Worm (Caenorhabditis elegans): Measurements from ENCODE around the gene mma-1.

Gene mma-1

DNA sequence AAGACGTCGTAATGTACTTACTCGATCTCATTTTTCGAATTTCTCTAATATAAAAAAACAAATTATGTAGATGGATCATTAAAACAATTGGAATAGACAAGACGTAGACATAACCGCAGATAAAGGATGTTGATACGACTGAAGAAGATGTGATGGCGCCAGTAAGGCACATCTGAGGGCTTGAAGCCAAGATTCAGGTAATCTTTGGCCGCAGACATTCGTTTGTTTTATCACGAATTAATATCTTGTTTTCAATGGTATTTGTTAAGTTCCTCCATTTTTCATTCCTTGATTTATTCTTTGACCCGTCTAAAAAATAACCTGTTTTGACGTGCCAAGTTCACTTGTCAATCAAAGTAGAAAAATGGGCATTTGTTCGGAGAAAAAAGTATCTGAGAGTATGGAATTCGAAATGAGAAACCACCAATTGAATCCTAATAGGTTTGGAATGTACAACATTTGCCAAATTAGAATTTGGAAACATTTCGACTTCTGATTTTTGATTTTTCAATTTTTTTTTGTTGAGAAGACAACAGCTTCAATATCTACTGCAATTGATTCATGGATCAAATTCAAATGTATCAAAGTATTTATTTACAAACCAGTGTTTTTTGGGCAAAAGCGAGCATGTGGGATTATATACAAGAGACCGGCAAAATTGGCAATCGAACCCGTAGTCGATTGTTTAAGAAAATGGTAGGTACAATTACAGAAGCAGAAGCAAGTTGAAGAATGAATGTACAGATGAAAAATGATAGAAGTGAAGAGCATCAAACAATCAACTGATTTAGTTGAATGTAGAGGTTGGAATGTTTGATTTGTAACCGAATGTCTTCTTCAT, 44.2 kb downstream of the mma-1 start:
- TF ChIP-seq mdt-29 (GFP tag; IDR thresholded peaks at IDR 0.05) = no peak
- TF ChIP-seq nhr-111 (GFP tag; optimal IDR thresholded peaks at IDR 0.05) = no peak
- TF ChIP-seq Y105C5A.15 (GFP tag; IDR thresholded peaks at IDR 0.05) = no peak
- TF ChIP-seq nhr-28 (tag; optimal IDR thresholded peaks at IDR 0.05) = peak; percentile 57
- TF ChIP-seq mdl-1 (tag; optimal IDR thresholded peaks at IDR 0.05) = no peak
- TF ChIP-seq hlh-11 (tag; optimal IDR thresholded peaks at IDR 0.05) = no peak
- TF ChIP-seq zag-1 (tag; optimal IDR thresholded peaks at IDR 0.05) = no peak
- no peak for TF ChIP-seq jun-1 (tag; optimal IDR thresholded peaks at IDR 0.05)
- TF ChIP-seq lin-38 (GFP tag; IDR thresholded peaks at IDR 0.05) = no peak
- no peak for TF ChIP-seq mxl-3 (GFP tag; optimal IDR thresholded peaks at IDR 0.05)
- no peak for TF ChIP-seq daf-19 (GFP tag; conservative IDR thresholded peaks at IDR 0.05)
- no peak for TF ChIP-seq Y5F2A.4 (GFP tag; optimal IDR thresholded peaks at IDR 0.05)
- TF ChIP-seq F49E8.2 (tag; optimal IDR thresholded peaks at IDR 0.05; ENCODE audit: borderline replicate concordance) = no peak
- TF ChIP-seq nhr-11 (tag; optimal IDR thresholded peaks at IDR 0.05) = no peak
- TF ChIP-seq aha-1 (tag) = peak; percentile 95
- no peak for TF ChIP-seq nhr-41 (GFP tag; IDR thresholded peaks at IDR 0.05)
- TF ChIP-seq dpl-1 (GFP tag; optimal IDR thresholded peaks at IDR 0.05) = no peak
- TF ChIP-seq madf-9 (GFP tag; conservative IDR thresholded peaks at IDR 0.05) = no peak
- no peak for TF ChIP-seq lin-1 (GFP tag; IDR thresholded peaks at IDR 0.05)
- TF ChIP-seq duxl-1 (tag; optimal IDR thresholded peaks at IDR 0.05; ENCODE audit: poor library complexity) = no peak
- no peak for TF ChIP-seq nhr-237 (tag; optimal IDR thresholded peaks at IDR 0.05)
- no peak for TF ChIP-seq Y75B8A.6 (GFP tag; IDR thresholded peaks at IDR 0.05)
- TF ChIP-seq ceh-44 (GFP tag; IDR thresholded peaks at IDR 0.05) = no peak
- TF ChIP-seq dmd-9 (GFP tag; IDR thresholded peaks at IDR 0.05) = no peak
- TF ChIP-seq zip-2 (tag; optimal IDR thresholded peaks at IDR 0.05) = no peak
- no peak for TF ChIP-seq tag-97 (GFP tag; IDR thresholded peaks at IDR 0.05)
- peak; percentile 39 for TF ChIP-seq nhr-25 (tag; optimal IDR thresholded peaks at IDR 0.05; ENCODE audit: borderline replicate concordance, insufficient read depth)
- no peak for TF ChIP-seq ces-1 (GFP tag; optimal IDR thresholded peaks at IDR 0.05)
- TF ChIP-seq hif-1 (tag; optimal IDR thresholded peaks at IDR 0.05) = no peak
- TF ChIP-seq ceh-32 (tag; optimal IDR thresholded peaks at IDR 0.05; ENCODE audit: poor library complexity) = no peak
- peak; percentile 90 for TF ChIP-seq T26A8.4 (GFP tag; IDR thresholded peaks at IDR 0.05)
- TF ChIP-seq ZK337.2 (GFP tag; IDR thresholded peaks at IDR 0.05) = no peak
- peak; percentile 6 to 35 for TF ChIP-seq lsy-2 (tag; optimal IDR thresholded peaks at IDR 0.05)
- no peak for TF ChIP-seq pqm-1 (tag; optimal IDR thresholded peaks at IDR 0.05)
- no peak for TF ChIP-seq F26F4.8 (GFP tag; conservative IDR thresholded peaks at IDR 0.05)
- no peak for TF ChIP-seq lin-13 (GFP tag; optimal IDR thresholded peaks at IDR 0.05)
- TF ChIP-seq rbr-2 (tag; optimal IDR thresholded peaks at IDR 0.05) = no peak
- no peak for TF ChIP-seq spr-3 (GFP tag; optimal IDR thresholded peaks at IDR 0.05)
- TF ChIP-seq ceh-20 (GFP tag; IDR thresholded peaks at IDR 0.05) = no peak
- TF ChIP-seq ztf-11 (tag; optimal IDR thresholded peaks at IDR 0.05) = no peak
- TF ChIP-seq set-16 (GFP tag; IDR thresholded peaks at IDR 0.05) = no peak
- no peak for TF ChIP-seq arid-1 (GFP tag; conservative IDR thresholded peaks at IDR 0.05)
- TF ChIP-seq ceh-28 (tag; optimal IDR thresholded peaks at IDR 0.05) = no peak
- TF ChIP-seq ceh-82 (tag; optimal IDR thresholded peaks at IDR 0.05) = no peak
- peak; percentile 6 for TF ChIP-seq hlh-30 (tag; optimal IDR thresholded peaks at IDR 0.05; ENCODE audit: insufficient read depth)
- TF ChIP-seq nhr-6 (tag; optimal IDR thresholded peaks at IDR 0.05) = peak; percentile 81
- no peak for TF ChIP-seq T20F7.1 (GFP tag; optimal IDR thresholded peaks at IDR 0.05)
- no peak for TF ChIP-seq dmd-6 (GFP tag; IDR thresholded peaks at IDR 0.05)
- peak; percentile 26 for TF ChIP-seq mes-2 (tag; optimal IDR thresholded peaks at IDR 0.05; ENCODE audit: poor library complexity, severe bottlenecking)
- TF ChIP-seq zip-11 (GFP tag; IDR thresholded peaks at IDR 0.05) = no peak

All from whole organism, L4 larva.